Fruit fly (Drosophila melanogaster) S2 (cell line): ENCODE results near the gene Pex5.

ENCODE experiments used
- CG8478 ChIP-seq: fragments of >200 bp; optimal IDR thresholded peaks from 2 replicates; lab custom pipeline; 2018
- CTCF ChIP-seq, 2 experiments: fragments of >200 bp; optimal IDR thresholded peaks; 2 replicates each; lab custom pipeline; 2018

Gene Pex5

dm6 chrX:1834702-1835376 is 34.0 kb downstream of the Pex5 start:
- no peak for TF ChIP-seq CG8478 (lab: Kevin White, UChicago)
- TF ChIP-seq CTCF (optimal IDR thresholded peaks at IDR 0.05; lab: Kevin White, UChicago): no peak

- TF ChIP-seq CG8478 (lab: Kevin White, UChicago) (no peak), CTCF (optimal IDR thresholded peaks at IDR 0.05; lab: Kevin White, UChicago) (no peak)
Observed at dm6 chrX:1832699-1833098, 36.2 kb downstream of the Pex5 start.

dm6 chrX:1831219-1831555 is 37.7 kb downstream of the Pex5 start:
- TF ChIP-seq CG8478 (lab: Kevin White, UChicago) (no peak), CTCF (optimal IDR thresholded peaks at IDR 0.05; lab: Kevin White, UChicago) (no peak)

dm6 chrX:1830396-1831218 is 38.3 kb downstream of the Pex5 start:
- TF ChIP-seq CG8478 (lab: Kevin White, UChicago) (no peak), CTCF (optimal IDR thresholded peaks at IDR 0.05; lab: Kevin White, UChicago) (no peak)

dm6 chrX:1828097-1828496 is 40.8 kb downstream of the Pex5 start:
- TF ChIP-seq CG8478 (lab: Kevin White, UChicago) (no peak), CTCF (optimal IDR thresholded peaks at IDR 0.05; lab: Kevin White, UChicago) (no peak)

- TF ChIP-seq CG8478 (lab: Kevin White, UChicago): no peak
- TF ChIP-seq CTCF (optimal IDR thresholded peaks at IDR 0.05; lab: Kevin White, UChicago): no peak
Observed at dm6 chrX:1825912-1826862, 42.7 kb downstream of the Pex5 start.

- TF ChIP-seq CTCF (optimal IDR thresholded peaks at IDR 0.05; lab: Kevin White, UChicago) (no peak), CG8478 (lab: Kevin White, UChicago) (no peak)
Observed at dm6 chrX:1824610-1824948, 44.3 kb downstream of the Pex5 start.

- TF ChIP-seq CG8478 (lab: Kevin White, UChicago): no peak
- TF ChIP-seq CTCF (optimal IDR thresholded peaks at IDR 0.05; lab: Kevin White, UChicago): no peak
Observed at dm6 chrX:1823883-1824609, 44.8 kb downstream of the Pex5 start.

- no peak for TF ChIP-seq CTCF (optimal IDR thresholded peaks at IDR 0.05; lab: Kevin White, UChicago)
- no peak for TF ChIP-seq CG8478 (lab: Kevin White, UChicago)
Observed at dm6 chrX:1822281-1822680, 46.6 kb downstream of the Pex5 start, which contains the start of gene CG14811. CG14811 (minus strand) TSS chrX:1822381.

- TF ChIP-seq CTCF (optimal IDR thresholded peaks at IDR 0.05; lab: Kevin White, UChicago) (no peak), CG8478 (lab: Kevin White, UChicago) (no peak)
Observed at dm6 chrX:1821039-1821438, 47.8 kb downstream of the Pex5 start.

- TF ChIP-seq CG8478 (lab: Kevin White, UChicago) (no peak), CTCF (optimal IDR thresholded peaks at IDR 0.05; lab: Kevin White, UChicago) (no peak)
Observed at dm6 chrX:1820241-1820640, 48.6 kb downstream of the Pex5 start, which contains the start of gene CG14810. CG14810 (minus strand) TSS chrX:1820341.

dm6 chrX:1819026-1819425 is 49.8 kb downstream of the Pex5 start:
- TF ChIP-seq CG8478 (lab: Kevin White, UChicago) (no peak), CTCF (optimal IDR thresholded peaks at IDR 0.05; lab: Kevin White, UChicago) (peak in 1 of 2 experiments; percentile 12)
